Fruit fly (Drosophila melanogaster) whole organism: Measurements from ENCODE around the gene CG18542.

Experiments
- CG8478 ChIP-seq: fragments of >200 bp; optimal IDR thresholded peaks from 2 replicates; lab custom pipeline; 2018; ENCODE audit warnings: inconsistent platforms
- psq ChIP-seq: fragments of >200 bp; optimal IDR thresholded peaks from 2 replicates; lab custom pipeline; 2017
- usp ChIP-seq: fragments of >200 bp; optimal IDR thresholded peaks from 2 replicates; lab custom pipeline; 2017; ENCODE audit warnings: missing biosample characterization, missing genetic modification characterization, mixed read lengths

- TF ChIP-seq psq (lab: Kevin White, UChicago) (no peak), CG8478 (no peak), usp (GFP tag; lab: Kevin White, UChicago) (no peak)
Observed at dm6 chr3R:9701148-9701703, 15.7 kb downstream of the CG18542 start.
